Fruit fly (Drosophila melanogaster): ENCODE results near the gene CG33521.

The CG33521 gene

DNA sequence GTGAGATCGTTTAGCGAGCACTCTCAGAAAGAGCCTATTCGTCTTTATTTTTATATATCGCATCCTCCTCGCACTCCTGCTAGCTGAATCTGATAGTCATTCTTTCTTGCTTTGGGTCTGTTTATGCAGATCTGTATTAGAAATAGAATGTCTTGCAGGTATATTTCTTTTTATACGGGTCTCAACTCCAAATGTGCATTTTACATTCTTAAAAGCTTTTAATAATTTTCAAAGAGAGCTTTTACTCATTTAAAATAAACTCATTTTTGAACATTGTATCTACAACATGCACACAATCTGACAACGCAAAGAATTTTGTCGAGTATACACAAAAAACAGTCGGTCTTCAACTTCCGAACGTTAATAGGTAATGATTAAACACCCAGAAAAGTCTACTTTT, at the start of gene CG33521:
TSS of gene CG33521 (plus strand) at position 301 of the 400 bp plus-strand sequence.
- TF ChIP-seq pan (optimal IDR thresholded peaks at IDR 0.05), result no peak
- no peak for TF ChIP-seq Dll (optimal IDR thresholded peaks at IDR 0.05)
- no peak for TF ChIP-seq EcR (GFP tag; optimal IDR thresholded peaks at IDR 0.05)
- TF ChIP-seq psq (optimal IDR thresholded peaks at IDR 0.05), result no peak
- TF ChIP-seq usp (GFP tag; optimal IDR thresholded peaks at IDR 0.05), result no peak
- TF ChIP-seq CG8478 (optimal IDR thresholded peaks at IDR 0.05), result no peak

DNA sequence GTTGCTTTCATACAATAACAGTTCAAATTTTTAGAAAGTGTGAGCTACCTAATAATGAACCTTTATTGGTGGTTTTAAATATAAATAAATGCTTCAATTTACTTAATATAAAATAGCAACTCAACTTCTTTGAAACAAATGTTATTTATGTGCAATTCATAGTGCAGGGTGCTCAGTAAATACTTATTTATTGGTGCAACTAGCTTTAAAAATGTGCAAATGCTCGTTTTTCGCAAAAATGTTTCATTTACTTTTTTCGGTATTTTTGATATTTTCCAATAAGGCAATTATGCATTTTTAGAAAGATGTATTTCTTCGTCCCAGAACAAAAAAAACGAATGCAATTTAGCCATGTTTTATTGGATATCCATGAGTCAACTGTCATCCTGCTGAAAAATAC, 40.9 kb upstream of the CG33521 start:
- TF ChIP-seq psq (optimal IDR thresholded peaks at IDR 0.05), result no peak
- no peak for TF ChIP-seq usp (GFP tag; optimal IDR thresholded peaks at IDR 0.05)
- TF ChIP-seq Dll (optimal IDR thresholded peaks at IDR 0.05), result no peak
- TF ChIP-seq pan (optimal IDR thresholded peaks at IDR 0.05), result no peak
- TF ChIP-seq EcR (GFP tag; optimal IDR thresholded peaks at IDR 0.05), result no peak
- no peak for TF ChIP-seq CG8478 (optimal IDR thresholded peaks at IDR 0.05)

DNA sequence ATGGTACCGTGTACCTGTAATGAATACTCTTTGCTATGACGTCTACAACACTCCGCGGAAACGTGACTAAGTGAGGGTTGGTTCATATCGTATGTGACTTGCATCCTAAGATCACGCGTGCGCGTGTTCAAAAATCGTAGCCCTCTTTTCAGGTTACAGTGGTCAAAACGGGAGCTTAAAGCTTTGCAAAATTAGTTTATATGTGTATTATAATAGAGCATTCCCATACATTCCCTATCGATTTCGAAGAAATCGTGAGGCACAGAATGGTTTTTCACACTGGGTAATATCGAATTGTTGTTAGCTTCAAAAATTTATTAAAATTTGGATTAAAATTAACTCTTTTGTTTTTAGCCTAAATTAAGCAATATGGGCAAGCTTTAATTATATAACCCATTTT, 39.1 kb upstream of the CG33521 start:
- TF ChIP-seq usp (GFP tag; optimal IDR thresholded peaks at IDR 0.05) (no peak), CG8478 (optimal IDR thresholded peaks at IDR 0.05) (no peak), psq (optimal IDR thresholded peaks at IDR 0.05) (no peak), EcR (GFP tag; optimal IDR thresholded peaks at IDR 0.05) (no peak), Dll (optimal IDR thresholded peaks at IDR 0.05) (no peak), pan (optimal IDR thresholded peaks at IDR 0.05) (no peak)

DNA sequence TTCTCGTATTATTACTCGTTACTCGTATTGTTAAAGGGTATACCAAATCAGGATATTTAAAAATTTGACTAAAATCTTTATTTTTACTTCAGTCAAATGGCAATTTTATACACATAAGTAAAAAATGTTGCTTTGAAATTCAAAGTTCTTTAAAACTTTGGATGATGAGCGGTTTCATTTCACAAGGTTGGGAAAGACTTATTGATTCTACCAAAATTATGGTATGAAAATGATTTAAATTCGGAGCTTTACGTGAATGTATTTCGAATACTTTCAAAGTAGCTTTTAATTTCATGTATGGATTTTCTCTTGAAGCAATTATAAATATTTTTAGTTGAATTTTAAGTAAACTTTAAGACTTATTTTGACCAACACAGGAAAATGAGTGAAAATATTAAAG, 38.4 kb upstream of the CG33521 start, which contains the start of gene Kif3C:
TSS of gene Kif3C (plus strand) at position 301 of the 400 bp plus-strand sequence.
- no peak for TF ChIP-seq pan (optimal IDR thresholded peaks at IDR 0.05)
- no peak for TF ChIP-seq psq (optimal IDR thresholded peaks at IDR 0.05)
- no peak for TF ChIP-seq CG8478 (optimal IDR thresholded peaks at IDR 0.05)
- TF ChIP-seq Dll (optimal IDR thresholded peaks at IDR 0.05), result no peak
- TF ChIP-seq EcR (GFP tag; optimal IDR thresholded peaks at IDR 0.05), result no peak
- no peak for TF ChIP-seq usp (GFP tag; optimal IDR thresholded peaks at IDR 0.05)

DNA sequence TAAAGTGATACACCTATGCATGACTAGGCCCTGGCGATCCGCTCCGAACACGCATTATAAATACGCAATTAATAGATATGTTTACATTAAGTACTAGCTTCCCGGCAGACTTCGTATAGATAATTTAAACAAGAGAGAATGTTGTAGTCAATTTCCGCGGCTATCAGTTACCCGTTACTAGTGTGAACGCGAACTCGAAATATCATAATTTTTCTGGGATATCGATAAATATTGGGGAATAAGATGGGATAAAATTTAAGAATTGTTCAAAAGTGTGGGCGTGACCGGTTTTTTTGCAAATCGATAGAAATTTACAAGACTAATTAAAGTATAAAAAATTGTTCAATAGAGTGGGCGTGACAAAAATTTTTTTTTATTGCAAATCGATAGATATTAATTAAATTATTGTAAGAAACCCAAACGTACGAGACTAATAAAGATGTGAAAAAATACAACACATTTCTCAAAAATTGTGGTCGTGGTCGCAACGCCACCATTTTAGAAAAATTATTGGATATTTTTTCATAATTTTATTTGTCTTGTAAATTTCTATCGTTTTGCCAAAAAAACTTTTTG, 37.5 kb upstream of the CG33521 start:
- TF ChIP-seq usp (GFP tag; optimal IDR thresholded peaks at IDR 0.05) (no peak), Dll (optimal IDR thresholded peaks at IDR 0.05) (no peak), pan (optimal IDR thresholded peaks at IDR 0.05) (no peak), EcR (GFP tag; optimal IDR thresholded peaks at IDR 0.05) (no peak), CG8478 (optimal IDR thresholded peaks at IDR 0.05) (no peak), psq (optimal IDR thresholded peaks at IDR 0.05) (no peak)

DNA sequence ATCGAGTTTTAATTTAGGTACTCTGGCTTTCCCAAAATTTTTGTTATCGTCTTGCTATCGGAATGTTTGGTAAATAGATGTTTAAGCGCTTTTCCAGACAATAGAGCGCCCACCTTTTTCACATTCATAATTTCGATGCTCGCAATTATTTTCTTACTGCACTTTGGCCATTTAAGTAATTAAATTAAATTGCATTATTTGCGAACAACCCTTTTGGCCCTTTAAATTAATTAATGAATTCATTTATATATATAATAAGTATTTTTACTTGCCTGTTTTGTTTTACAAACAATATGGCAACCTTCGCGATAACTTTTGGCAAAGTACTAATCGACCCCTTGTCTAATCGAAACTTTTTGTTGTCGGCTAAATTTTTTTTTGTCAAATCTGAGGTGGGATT, 29.3 kb upstream of the CG33521 start:
- TF ChIP-seq usp (GFP tag; optimal IDR thresholded peaks at IDR 0.05), result no peak
- TF ChIP-seq Dll (optimal IDR thresholded peaks at IDR 0.05), result no peak
- no peak for TF ChIP-seq CG8478 (optimal IDR thresholded peaks at IDR 0.05)
- TF ChIP-seq EcR (GFP tag; optimal IDR thresholded peaks at IDR 0.05), result no peak
- TF ChIP-seq psq (optimal IDR thresholded peaks at IDR 0.05), result no peak
- TF ChIP-seq pan (optimal IDR thresholded peaks at IDR 0.05), result no peak

DNA sequence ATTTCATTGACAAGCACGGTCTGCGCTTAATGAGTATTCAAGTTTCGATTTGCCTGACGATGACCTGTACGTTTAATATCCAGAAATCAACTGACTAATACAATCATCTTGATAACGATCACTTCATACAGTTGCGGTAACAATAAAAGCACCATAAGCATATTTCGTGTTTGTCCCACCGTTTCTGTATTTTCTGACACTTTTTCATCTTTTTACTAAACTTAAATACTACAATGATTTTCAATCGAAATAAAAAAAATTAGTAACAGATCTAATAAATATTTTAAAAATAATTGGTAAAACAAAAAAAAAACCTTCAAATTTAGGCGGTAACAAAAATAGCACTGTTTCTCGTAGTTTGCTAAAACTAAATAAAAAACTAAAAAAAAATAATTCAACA, 23.5 kb upstream of the CG33521 start, which contains the start of gene CG32017:
TSS of gene CG32017 (minus strand) at position 101 of the 400 bp plus-strand sequence.
- TF ChIP-seq usp (GFP tag; optimal IDR thresholded peaks at IDR 0.05) (no peak), CG8478 (optimal IDR thresholded peaks at IDR 0.05) (no peak), pan (optimal IDR thresholded peaks at IDR 0.05) (no peak), EcR (GFP tag; optimal IDR thresholded peaks at IDR 0.05) (no peak), psq (optimal IDR thresholded peaks at IDR 0.05) (no peak), Dll (optimal IDR thresholded peaks at IDR 0.05) (no peak)

DNA sequence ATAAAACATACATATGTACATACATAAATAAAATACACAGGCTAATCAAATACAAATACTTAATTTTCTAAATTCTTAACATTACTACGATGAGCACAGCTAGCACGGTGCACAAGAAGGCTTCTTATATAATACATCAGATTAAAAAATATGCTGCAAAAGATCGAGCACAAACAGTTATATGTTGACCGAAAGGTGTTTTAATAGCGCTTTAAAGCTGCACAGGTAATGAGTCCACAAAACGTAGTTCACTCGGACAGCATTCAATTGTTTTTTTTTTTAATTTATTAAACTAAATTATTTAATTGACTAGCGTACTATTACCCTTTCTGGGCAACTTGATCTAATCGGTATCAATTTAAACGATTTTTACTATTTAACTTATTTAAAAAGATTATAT, 10.4 kb upstream of the CG33521 start:
- TF ChIP-seq usp (GFP tag; optimal IDR thresholded peaks at IDR 0.05), result no peak
- TF ChIP-seq Dll (optimal IDR thresholded peaks at IDR 0.05), result no peak
- no peak for TF ChIP-seq CG8478 (optimal IDR thresholded peaks at IDR 0.05)
- no peak for TF ChIP-seq psq (optimal IDR thresholded peaks at IDR 0.05)
- no peak for TF ChIP-seq pan (optimal IDR thresholded peaks at IDR 0.05)
- no peak for TF ChIP-seq EcR (GFP tag; optimal IDR thresholded peaks at IDR 0.05)

DNA sequence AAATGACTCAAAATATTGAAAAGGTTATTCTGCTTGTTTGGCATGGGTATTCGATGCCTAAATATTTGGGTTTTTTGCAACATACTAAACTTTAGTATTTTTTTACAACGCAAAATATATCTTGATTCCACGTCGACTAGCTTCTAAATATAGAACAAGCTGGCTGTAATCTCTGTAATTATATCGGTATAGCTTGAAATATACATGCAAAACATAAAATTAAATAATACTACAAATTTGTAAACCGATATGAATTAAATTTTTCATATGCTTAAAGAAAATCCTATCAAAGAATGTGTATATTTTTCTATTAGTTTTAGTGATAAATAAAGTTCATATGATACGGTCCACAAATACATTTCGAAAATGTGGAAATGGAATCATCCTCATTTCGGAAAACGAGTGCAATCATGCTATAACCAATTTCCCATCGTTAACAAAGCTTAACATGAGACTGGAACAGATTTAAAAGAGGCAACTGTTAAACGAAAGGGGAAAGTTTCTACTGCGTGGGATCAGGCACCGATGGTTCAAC, 3.9 kb upstream of the CG33521 start, which contains the start of gene pho:
TSS of gene pho (minus strand) at position 38 of the 535 bp plus-strand sequence.
- TF ChIP-seq Dll (optimal IDR thresholded peaks at IDR 0.05) (no peak), usp (GFP tag; optimal IDR thresholded peaks at IDR 0.05) (no peak), EcR (GFP tag; optimal IDR thresholded peaks at IDR 0.05) (no peak), psq (optimal IDR thresholded peaks at IDR 0.05) (no peak), pan (optimal IDR thresholded peaks at IDR 0.05) (no peak), CG8478 (optimal IDR thresholded peaks at IDR 0.05) (no peak)

DNA sequence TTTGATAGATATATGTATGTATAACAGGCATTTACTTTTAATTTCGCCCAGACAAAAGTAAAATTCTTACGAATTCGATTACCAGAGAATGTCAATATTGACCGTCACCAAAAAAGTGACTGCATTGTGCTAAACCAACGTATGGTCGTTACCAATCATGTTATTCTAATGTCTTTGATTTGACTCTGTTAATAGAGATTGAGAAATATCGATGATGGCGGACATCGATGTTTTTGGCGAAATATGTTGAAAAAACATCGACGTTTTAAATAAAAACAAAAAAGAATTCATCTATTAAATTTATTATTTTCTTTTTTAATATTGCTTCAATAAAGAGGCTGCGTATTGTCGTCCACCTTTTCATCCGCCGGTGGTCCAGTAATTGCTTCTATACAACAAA, 2.8 kb upstream of the CG33521 start:
- TF ChIP-seq Dll (optimal IDR thresholded peaks at IDR 0.05), result no peak
- no peak for TF ChIP-seq pan (optimal IDR thresholded peaks at IDR 0.05)
- TF ChIP-seq EcR (GFP tag; optimal IDR thresholded peaks at IDR 0.05), result no peak
- TF ChIP-seq CG8478 (optimal IDR thresholded peaks at IDR 0.05), result no peak
- no peak for TF ChIP-seq psq (optimal IDR thresholded peaks at IDR 0.05)
- no peak for TF ChIP-seq usp (GFP tag; optimal IDR thresholded peaks at IDR 0.05)

DNA sequence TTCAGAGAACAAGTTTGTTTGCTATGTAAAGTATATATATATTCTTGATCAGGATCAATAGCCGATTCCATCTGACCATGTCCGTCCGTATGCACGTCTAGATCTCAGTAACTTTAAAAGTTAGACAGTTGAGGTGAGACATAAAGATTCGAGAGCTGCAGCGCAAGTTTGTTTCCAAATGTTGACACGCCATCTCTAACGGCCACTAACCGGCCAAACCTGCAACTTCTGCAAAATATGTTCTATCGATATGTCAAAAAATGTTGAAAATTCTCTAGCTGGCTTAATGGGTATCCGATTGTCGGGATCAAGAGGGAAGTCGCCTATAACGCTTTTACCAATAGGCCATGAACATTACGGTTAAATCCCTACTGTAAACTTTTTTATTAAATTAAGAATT, 1.3 kb downstream of the CG33521 start:
- TF ChIP-seq usp (GFP tag; optimal IDR thresholded peaks at IDR 0.05) (no peak), pan (optimal IDR thresholded peaks at IDR 0.05) (no peak), psq (optimal IDR thresholded peaks at IDR 0.05) (no peak), EcR (GFP tag; optimal IDR thresholded peaks at IDR 0.05) (no peak), CG8478 (optimal IDR thresholded peaks at IDR 0.05) (no peak), Dll (optimal IDR thresholded peaks at IDR 0.05) (no peak)

DNA sequence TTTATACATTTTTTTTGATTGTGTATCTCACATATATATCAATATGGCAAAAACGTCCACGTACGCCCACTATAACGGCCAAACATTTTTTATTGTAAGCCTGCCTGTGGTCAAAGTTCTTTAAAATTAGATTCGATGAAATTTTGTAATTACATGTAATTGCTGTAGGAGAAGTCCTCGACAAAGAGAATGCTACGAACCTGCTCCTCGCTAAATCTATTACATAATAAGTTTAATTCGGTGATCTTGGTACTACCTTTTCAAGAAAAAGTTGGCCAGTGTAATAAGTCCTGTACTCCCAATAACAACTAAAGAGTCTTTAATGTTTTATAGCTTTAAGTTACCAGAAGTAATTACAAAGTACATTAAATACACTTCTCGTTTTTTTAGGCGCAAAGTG, 6.1 kb downstream of the CG33521 start:
- TF ChIP-seq psq (optimal IDR thresholded peaks at IDR 0.05) (no peak), CG8478 (optimal IDR thresholded peaks at IDR 0.05) (no peak), usp (GFP tag; optimal IDR thresholded peaks at IDR 0.05) (no peak), pan (optimal IDR thresholded peaks at IDR 0.05) (no peak), EcR (GFP tag; optimal IDR thresholded peaks at IDR 0.05) (no peak), Dll (optimal IDR thresholded peaks at IDR 0.05) (no peak)
